ENCODE assay signal across 5 fruit fly cellular contexts in genomic region chr3L:11551949-11552348, dm6.
TF ChIP-seq lines count a peak whose summit lies in the region.

No protein-coding gene starts in this region.

- TF ChIP-seq CTCF in whole organism, embryonic (GFP tag; optimal IDR thresholded peaks at IDR 0.05; lab: Kevin White, UChicago), result no peak

TF ChIP-seq in whole organism, adult, 20 proteins besides CTCF, POLR2A, EP300 and RAD21:
- TF ChIP-seq cnc (optimal IDR thresholded peaks at IDR 0.05; lab: Kevin White, UChicago) (no peak), CG33017 (tag; optimal IDR thresholded peaks at IDR 0.05; lab: Kevin White, UChicago) (peak; percentile 11), CG5204 (GFP tag; optimal IDR thresholded peaks at IDR 0.05; lab: Kevin White, UChicago) (no peak), tj (GFP tag; optimal IDR thresholded peaks at IDR 0.05; lab: Kevin White, UChicago) (peak; percentile 1), CG14711 (tag; optimal IDR thresholded peaks at IDR 0.05; lab: Kevin White, UChicago) (peak; percentile 19), Hr96 (GFP tag; optimal IDR thresholded peaks at IDR 0.05; lab: Kevin White, UChicago) (no peak), pad (GFP tag; optimal IDR thresholded peaks at IDR 0.05; lab: Kevin White, UChicago) (no peak)

TF ChIP-seq in whole organism, embryonic, 481 proteins besides CTCF, POLR2A, EP300 and RAD21 (continues in another document):
- no peak for TF ChIP-seq p53 (GFP tag; optimal IDR thresholded peaks at IDR 0.05; lab: Kevin White, UChicago)
- TF ChIP-seq CG7786 (GFP tag; optimal IDR thresholded peaks at IDR 0.05; lab: Kevin White, UChicago), result no peak
- TF ChIP-seq chinmo (GFP tag; IDR thresholded peaks at IDR 0.05; lab: Robert Waterston, UW; ENCODE audit: partially characterized antibody), result no peak
- no peak for TF ChIP-seq CG10543 (GFP tag; optimal IDR thresholded peaks at IDR 0.05; lab: Kevin White, UChicago)
- peak; percentile 14; the same call in 1 of the 2 replicates for TF ChIP-seq CG6272 (GFP tag; IDR thresholded peaks at IDR 0.05; lab: Robert Waterston, UW)
- TF ChIP-seq ci (GFP tag; IDR thresholded peaks at IDR 0.05; lab: Robert Waterston, UW), result 0 out of 3 replicates have a peak, but pooled peaks have one; percentile 53
- no peak for TF ChIP-seq sqz (GFP tag; optimal IDR thresholded peaks at IDR 0.05; lab: Kevin White, UChicago)
- TF ChIP-seq CG7271 (tag; optimal IDR thresholded peaks at IDR 0.05; lab: Kevin White, UChicago), result no peak
- no peak for TF ChIP-seq Gsc (GFP tag; IDR thresholded peaks at IDR 0.05; lab: Robert Waterston, UW)
- no peak for TF ChIP-seq Lpt (GFP tag; optimal IDR thresholded peaks at IDR 0.05; lab: Kevin White, UChicago)
- TF ChIP-seq crc (GFP tag; optimal IDR thresholded peaks at IDR 0.05; lab: Kevin White, UChicago), result no peak
- no peak for TF ChIP-seq CG17186 (GFP tag; optimal IDR thresholded peaks at IDR 0.05; lab: Kevin White, UChicago)
- peak; percentile 27 for TF ChIP-seq CG5180 (GFP tag; optimal IDR thresholded peaks at IDR 0.05; lab: Kevin White, UChicago)
- TF ChIP-seq Max (GFP tag; optimal IDR thresholded peaks at IDR 0.05; lab: Kevin White, UChicago), result no peak
- TF ChIP-seq tin (GFP tag; optimal IDR thresholded peaks at IDR 0.05; lab: Kevin White, UChicago), result peak; percentile 32
- no peak for TF ChIP-seq CG15514 (GFP tag; optimal IDR thresholded peaks at IDR 0.05; lab: Kevin White, UChicago)
- TF ChIP-seq Oli (tag; optimal IDR thresholded peaks at IDR 0.05; lab: Kevin White, UChicago), result peak; percentile 23
- TF ChIP-seq CG42726 (GFP tag; IDR thresholded peaks at IDR 0.05; lab: Robert Waterston, UW; ENCODE audit: partially characterized antibody), result no peak
- TF ChIP-seq CG8281 (tag; optimal IDR thresholded peaks at IDR 0.05; lab: Kevin White, UChicago), result no peak
- no peak for TF ChIP-seq dati (GFP tag; IDR thresholded peaks at IDR 0.05; lab: Robert Waterston, UW)
- peak in 1 of 3 experiments; percentile 74 for TF ChIP-seq lola (GFP tag; optimal IDR thresholded peaks at IDR 0.05; lab: Kevin White, UChicago)

TF ChIP-seq in whole organism, prepupa, 60 proteins besides CTCF, POLR2A, EP300 and RAD21 (continues in another document):
- no peak for TF ChIP-seq Eip93F (GFP tag; optimal IDR thresholded peaks at IDR 0.05; lab: Kevin White, UChicago)
- TF ChIP-seq vri (GFP tag; optimal IDR thresholded peaks at IDR 0.05; lab: Kevin White, UChicago), result no peak
- peak; percentile 33 for TF ChIP-seq CG11762 (GFP tag; optimal IDR thresholded peaks at IDR 0.05; lab: Kevin White, UChicago; ENCODE audit: insufficient read depth)
- peak; percentile 63 for TF ChIP-seq topi (GFP tag; optimal IDR thresholded peaks at IDR 0.05; lab: Kevin White, UChicago)
- TF ChIP-seq CG6808 (GFP tag; optimal IDR thresholded peaks at IDR 0.05; lab: Kevin White, UChicago), result peak; percentile 58
- peak; percentile 48 for TF ChIP-seq Met (GFP tag; optimal IDR thresholded peaks at IDR 0.05; lab: Kevin White, UChicago)
- TF ChIP-seq lz (GFP tag; optimal IDR thresholded peaks at IDR 0.05; lab: Kevin White, UChicago), result peak; percentile 47
- peak; percentile 76 for TF ChIP-seq CG15336 (GFP tag; IDR thresholded peaks at IDR 0.05; lab: Robert Waterston, UW)
- TF ChIP-seq dsx (GFP tag; optimal IDR thresholded peaks at IDR 0.05; lab: Kevin White, UChicago; ENCODE audit: poor library complexity, severe bottlenecking), result peak; percentile 51
- TF ChIP-seq Eip75B (GFP tag; optimal IDR thresholded peaks at IDR 0.05; lab: Kevin White, UChicago), result peak; percentile 62
- TF ChIP-seq Lpt (GFP tag; optimal IDR thresholded peaks at IDR 0.05; lab: Kevin White, UChicago), result no peak
- TF ChIP-seq CG16779 (tag; optimal IDR thresholded peaks at IDR 0.05; lab: Kevin White, UChicago), result no peak
- TF ChIP-seq CG34406 (GFP tag; optimal IDR thresholded peaks at IDR 0.05; lab: Kevin White, UChicago), result peak; percentile 51
- peak; percentile 71 for TF ChIP-seq Ets96B (tag; optimal IDR thresholded peaks at IDR 0.05; lab: Kevin White, UChicago)
- TF ChIP-seq CG11902 (GFP tag; optimal IDR thresholded peaks at IDR 0.05; lab: Kevin White, UChicago), result peak; percentile 10
- TF ChIP-seq CG8632 (GFP tag; optimal IDR thresholded peaks at IDR 0.05; lab: Kevin White, UChicago), result peak; percentile 48
- peak; percentile 70 for TF ChIP-seq CG10669 (GFP tag; optimal IDR thresholded peaks at IDR 0.05; lab: Kevin White, UChicago)
- peak; percentile 75; the same call in 2 of the 3 replicates for TF ChIP-seq CG6163 (GFP tag; IDR thresholded peaks at IDR 0.05; lab: Robert Waterston, UW)
- TF ChIP-seq Sox15 (GFP tag; optimal IDR thresholded peaks at IDR 0.05; lab: Kevin White, UChicago), result peak; percentile 16
- TF ChIP-seq Hr38 (GFP tag; optimal IDR thresholded peaks at IDR 0.05; lab: Kevin White, UChicago), result no peak
- peak; percentile 65 for TF ChIP-seq CG3919 (GFP tag; optimal IDR thresholded peaks at IDR 0.05; lab: Kevin White, UChicago)

TF ChIP-seq in whole organism, pupa, 21 proteins besides CTCF, POLR2A, EP300 and RAD21:
- peak; percentile 54 for TF ChIP-seq CG9948 (tag; optimal IDR thresholded peaks at IDR 0.05; lab: Kevin White, UChicago)
- TF ChIP-seq gl (tag; optimal IDR thresholded peaks at IDR 0.05; lab: Kevin White, UChicago), result no peak
- TF ChIP-seq CG15710 (tag; optimal IDR thresholded peaks at IDR 0.05; lab: Kevin White, UChicago), result peak; percentile 66
- peak; percentile 11; the same call in 1 of the 3 replicates for TF ChIP-seq fd96Ca (GFP tag; IDR thresholded peaks at IDR 0.05; lab: Robert Waterston, UW)
- TF ChIP-seq D1 (tag; optimal IDR thresholded peaks at IDR 0.05; lab: Kevin White, UChicago), result no peak
- peak; percentile 29 for TF ChIP-seq Pif1B (GFP tag; optimal IDR thresholded peaks at IDR 0.05; lab: Kevin White, UChicago)
- TF ChIP-seq Snoo (tag; optimal IDR thresholded peaks at IDR 0.05; lab: Kevin White, UChicago), result peak; percentile 24
- peak; percentile 76 for TF ChIP-seq CG14655 (GFP tag; optimal IDR thresholded peaks at IDR 0.05; lab: Kevin White, UChicago)
- TF ChIP-seq CG8301 (tag; optimal IDR thresholded peaks at IDR 0.05; lab: Kevin White, UChicago), result peak; percentile 58
- peak; percentile 52; the same call in 1 of the 2 replicates for TF ChIP-seq rn (GFP tag; IDR thresholded peaks at IDR 0.05; lab: Robert Waterston, UW)
- peak; percentile 60 for TF ChIP-seq CG32121 (GFP tag; IDR thresholded peaks at IDR 0.05; lab: Robert Waterston, UW)
- peak; percentile 75 for TF ChIP-seq CG8159 (tag; optimal IDR thresholded peaks at IDR 0.05; lab: Kevin White, UChicago)
- TF ChIP-seq CG12605 (GFP tag; IDR thresholded peaks at IDR 0.05; lab: Robert Waterston, UW), result no peak; the same call in 1 of the 2 replicates
- peak; percentile 65; the same call in 1 of the 3 replicates for TF ChIP-seq CG4496 (GFP tag; IDR thresholded peaks at IDR 0.05; lab: Robert Waterston, UW)
- no peak for TF ChIP-seq CG13204 (GFP tag; optimal IDR thresholded peaks at IDR 0.05; lab: Kevin White, UChicago)
- no peak for TF ChIP-seq CG10348 (GFP tag; IDR thresholded peaks at IDR 0.05; lab: Robert Waterston, UW)
- TF ChIP-seq Ets98B (GFP tag; IDR thresholded peaks at IDR 0.05; lab: Robert Waterston, UW), result peak; percentile 52
- TF ChIP-seq EcR (GFP tag; optimal IDR thresholded peaks at IDR 0.05; lab: Kevin White, UChicago), result no peak
- TF ChIP-seq Pif1A (GFP tag; optimal IDR thresholded peaks at IDR 0.05; lab: Kevin White, UChicago), result peak; percentile 55
- peak; percentile 55 for TF ChIP-seq CG17806 (tag; optimal IDR thresholded peaks at IDR 0.05; lab: Kevin White, UChicago)
- TF ChIP-seq CG34367 (tag; optimal IDR thresholded peaks at IDR 0.05; lab: Kevin White, UChicago), result peak; percentile 19

TF ChIP-seq in whole organism, wandering third instar larva, 38 proteins besides CTCF, POLR2A, EP300 and RAD21 (continues in another document):
- no peak for TF ChIP-seq Vsx2 (GFP tag; optimal IDR thresholded peaks at IDR 0.05; lab: Kevin White, UChicago; ENCODE audit: partially characterized antibody)
- TF ChIP-seq Hr78 (GFP tag; optimal IDR thresholded peaks at IDR 0.05; lab: Kevin White, UChicago), result no peak
- TF ChIP-seq Myc (optimal IDR thresholded peaks at IDR 0.05; lab: Kevin White, UChicago), result no peak
- TF ChIP-seq h (GFP tag; optimal IDR thresholded peaks at IDR 0.05; lab: Kevin White, UChicago), result peak; percentile 26
- no peak for TF ChIP-seq CG9705 (GFP tag; optimal IDR thresholded peaks at IDR 0.05; lab: Kevin White, UChicago)
- TF ChIP-seq lola (GFP tag; optimal IDR thresholded peaks at IDR 0.05; lab: Kevin White, UChicago), result no peak
- TF ChIP-seq Rel (GFP tag; optimal IDR thresholded peaks at IDR 0.05; lab: Kevin White, UChicago), result no peak
- TF ChIP-seq Rel (tag; optimal IDR thresholded peaks at IDR 0.05; lab: Kevin White, UChicago), result no peak
- peak; percentile 46 for TF ChIP-seq fru (GFP tag; optimal IDR thresholded peaks at IDR 0.05; lab: Kevin White, UChicago)
- no peak for TF ChIP-seq sv (GFP tag; optimal IDR thresholded peaks at IDR 0.05; lab: Kevin White, UChicago)
- TF ChIP-seq Sp1 (GFP tag; optimal IDR thresholded peaks at IDR 0.05; lab: Kevin White, UChicago), result peak; percentile 29
- TF ChIP-seq HLH106 (tag; optimal IDR thresholded peaks at IDR 0.05; lab: Kevin White, UChicago), result peak; percentile 23
- no peak for TF ChIP-seq N (GFP tag; optimal IDR thresholded peaks at IDR 0.05; lab: Kevin White, UChicago)
- peak; percentile 15 for TF ChIP-seq br (GFP tag; optimal IDR thresholded peaks at IDR 0.05; lab: Kevin White, UChicago)
- TF ChIP-seq jim (GFP tag; optimal IDR thresholded peaks at IDR 0.05; lab: Kevin White, UChicago), result no peak
- no peak for TF ChIP-seq usp (GFP tag; optimal IDR thresholded peaks at IDR 0.05; lab: Kevin White, UChicago)
- no peak for TF ChIP-seq GATAd (GFP tag; optimal IDR thresholded peaks at IDR 0.05; lab: Kevin White, UChicago)
- TF ChIP-seq Dif (GFP tag; optimal IDR thresholded peaks at IDR 0.05; lab: Kevin White, UChicago; ENCODE audit: partially characterized antibody), result no peak
- no peak for TF ChIP-seq dsf (GFP tag; optimal IDR thresholded peaks at IDR 0.05; lab: Kevin White, UChicago; ENCODE audit: borderline replicate concordance)
- TF ChIP-seq Hr83 (GFP tag; optimal IDR thresholded peaks at IDR 0.05; lab: Kevin White, UChicago; ENCODE audit: poor library complexity, severe bottlenecking), result no peak
- no peak for TF ChIP-seq CrebA (GFP tag; optimal IDR thresholded peaks at IDR 0.05; lab: Kevin White, UChicago; ENCODE audit: borderline replicate concordance)
- peak; percentile 39 for TF ChIP-seq ey (GFP tag; optimal IDR thresholded peaks at IDR 0.05; lab: Kevin White, UChicago)
- TF ChIP-seq woc (GFP tag; optimal IDR thresholded peaks at IDR 0.05; lab: Kevin White, UChicago), result no peak
- peak; percentile 12 for TF ChIP-seq psq (GFP tag; optimal IDR thresholded peaks at IDR 0.05; lab: Kevin White, UChicago)
- no peak for TF ChIP-seq pan (optimal IDR thresholded peaks at IDR 0.05; lab: Kevin White, UChicago)
- no peak for TF ChIP-seq Jra (GFP tag; optimal IDR thresholded peaks at IDR 0.05; lab: Kevin White, UChicago)
- TF ChIP-seq Mio (GFP tag; optimal IDR thresholded peaks at IDR 0.05; lab: Kevin White, UChicago), result no peak
- no peak for TF ChIP-seq CG32264 (GFP tag; optimal IDR thresholded peaks at IDR 0.05; lab: Kevin White, UChicago)
- no peak for TF ChIP-seq tai (GFP tag; optimal IDR thresholded peaks at IDR 0.05; lab: Kevin White, UChicago)
